Fruit fly (Drosophila melanogaster): ENCODE results near the gene Psf3.

dm6 chrX:10369763-10370162, 15.9 kb downstream of the Psf3 start:
- no peak for TF ChIP-seq CG6808 (GFP tag; optimal IDR thresholded peaks at IDR 0.05)
- no peak for TF ChIP-seq Sox102F (GFP tag; optimal IDR thresholded peaks at IDR 0.05)
- no peak for TF ChIP-seq salr (GFP tag; optimal IDR thresholded peaks at IDR 0.05)
- peak; percentile 48 for TF ChIP-seq vri (GFP tag; optimal IDR thresholded peaks at IDR 0.05)
- no peak for TF ChIP-seq Gug (GFP tag; IDR thresholded peaks at IDR 0.05)
- no peak for TF ChIP-seq CG31627 (GFP tag; optimal IDR thresholded peaks at IDR 0.05)
- no peak for TF ChIP-seq Lpt (GFP tag; optimal IDR thresholded peaks at IDR 0.05)
- no peak for TF ChIP-seq CG11902 (GFP tag; optimal IDR thresholded peaks at IDR 0.05)
- TF ChIP-seq dsx (GFP tag; optimal IDR thresholded peaks at IDR 0.05; ENCODE audit: poor library complexity, severe bottlenecking), result no peak
- no peak for TF ChIP-seq CG16779 (tag; optimal IDR thresholded peaks at IDR 0.05)
- TF ChIP-seq pdm3 (GFP tag; optimal IDR thresholded peaks at IDR 0.05), result no peak
- no peak for TF ChIP-seq CG32006 (GFP tag; optimal IDR thresholded peaks at IDR 0.05)
- TF ChIP-seq OdsH (GFP tag; optimal IDR thresholded peaks at IDR 0.05), result no peak
